Worm (Caenorhabditis elegans) whole organism, mixed stage, embryonic: ENCODE data around the gene mod-1.

Experiments used
- M03D4.4 ChIP-seq: sonication (generic microtip); optimal IDR thresholded peaks from 2 replicates; lab custom pipeline; 2017; ENCODE audit warnings: mild to moderate bottlenecking, missing genetic modification characterization, missing compliant biosample characterization
- bed-3 ChIP-seq: fragments of 200-800 bp; sonication (Bioruptor generic); optimal IDR thresholded peaks from 3 replicates; lab custom pipeline; 2018; ENCODE audit warnings: mild to moderate bottlenecking, missing genetic modification characterization, moderate library complexity, missing compliant biosample characterization
- blmp-1 ChIP-seq: fragments of 150-350 bp; optimal IDR thresholded peaks from 2 replicates; lab custom pipeline; 2014; ENCODE audit warnings: missing biosample characterization, missing genetic modification characterization
- ceh-39 ChIP-seq: fragments of 150-350 bp; optimal IDR thresholded peaks from 2 replicates; lab custom pipeline; 2014; ENCODE audit warnings: missing biosample characterization, missing genetic modification characterization
- ceh-43 ChIP-seq: fragments of 200-800 bp; sonication (Bioruptor generic); optimal IDR thresholded peaks from 2 replicates; lab custom pipeline; 2018; ENCODE audit warnings: mild to moderate bottlenecking, missing genetic modification characterization, moderate library complexity, missing compliant biosample characterization
- ceh-83 ChIP-seq: fragments of 200-800 bp; sonication (Bioruptor generic); optimal IDR thresholded peaks from 2 replicates; lab custom pipeline; 2018; ENCODE audit warnings: mild to moderate bottlenecking, missing genetic modification characterization, missing compliant biosample characterization
- ces-1 ChIP-seq: fragments of 150-350 bp; optimal IDR thresholded peaks from 2 replicates; lab custom pipeline; 2014; ENCODE audit warnings: missing biosample characterization, missing genetic modification reagents, missing genetic modification characterization
- cnd-1 ChIP-seq: fragments of 200-800 bp; sonication (Bioruptor generic); optimal IDR thresholded peaks from 2 replicates; lab custom pipeline; 2018; ENCODE audit warnings: mild to moderate bottlenecking, missing genetic modification characterization, missing compliant biosample characterization
- drap-1 ChIP-seq: fragments of 200-800 bp; sonication (Bioruptor generic); optimal IDR thresholded peaks from 3 replicates; lab custom pipeline; 2018; ENCODE audit warnings: mild to moderate bottlenecking, missing genetic modification characterization, missing compliant biosample characterization
- elt-1 ChIP-seq: sonication (generic microtip); optimal IDR thresholded peaks from 2 replicates; lab custom pipeline; 2017; ENCODE audit warnings: missing genetic modification characterization, mild to moderate bottlenecking, missing compliant biosample characterization, antibody characterized with exemption, moderate library complexity, borderline replicate concordance; ENCODE audit not compliant: insufficient read depth
- elt-3 ChIP-seq: fragments of 150-350 bp; optimal IDR thresholded peaks from 2 replicates; lab custom pipeline; 2014; ENCODE audit warnings: missing biosample characterization, missing genetic modification characterization
- flh-1 ChIP-seq: fragments of 200-800 bp; sonication (Bioruptor generic); optimal IDR thresholded peaks from 2 replicates; lab custom pipeline; 2018; ENCODE audit warnings: mild to moderate bottlenecking, missing genetic modification characterization, moderate library complexity, missing compliant biosample characterization
- ham-2 ChIP-seq: fragments of 200-800 bp; sonication (Bioruptor generic); optimal IDR thresholded peaks from 2 replicates; lab custom pipeline; 2018; ENCODE audit warnings: mild to moderate bottlenecking, missing genetic modification characterization, missing compliant biosample characterization
- hlh-1 ChIP-seq: fragments of 150-350 bp; optimal IDR thresholded peaks from 2 replicates; lab custom pipeline; 2014; ENCODE audit warnings: missing biosample characterization, missing genetic modification reagents, missing genetic modification characterization
- lin-32 ChIP-seq: fragments of 200-800 bp; sonication (Bioruptor generic); optimal IDR thresholded peaks from 2 replicates; lab custom pipeline; 2018; ENCODE audit warnings: mild to moderate bottlenecking, missing genetic modification characterization, missing compliant biosample characterization
- lsy-2 ChIP-seq: fragments of 150-350 bp; optimal IDR thresholded peaks from 2 replicates; lab custom pipeline; 2014; ENCODE audit warnings: missing biosample characterization, missing genetic modification characterization
- mep-1 ChIP-seq: fragments of 150-350 bp; optimal IDR thresholded peaks from 2 replicates; lab custom pipeline; 2017; ENCODE audit warnings: missing biosample characterization, missing genetic modification reagents, missing genetic modification characterization, inconsistent platforms
- mls-2 ChIP-seq: sonication (generic microtip); optimal IDR thresholded peaks from 2 replicates; lab custom pipeline; 2016; ENCODE audit warnings: mild to moderate bottlenecking, missing genetic modification characterization, moderate library complexity, missing compliant biosample characterization
- nhr-12 ChIP-seq: fragments of 150-350 bp; optimal IDR thresholded peaks from 2 replicates; lab custom pipeline; 2014; ENCODE audit warnings: missing biosample characterization, missing genetic modification characterization
- nhr-2 ChIP-seq: fragments of 150-350 bp; optimal IDR thresholded peaks from 2 replicates; lab custom pipeline; 2014; ENCODE audit warnings: missing biosample characterization, missing genetic modification characterization
- nhr-237 ChIP-seq: fragments of 150-350 bp; optimal IDR thresholded peaks from 2 replicates; lab custom pipeline; 2014; ENCODE audit warnings: missing biosample characterization, missing genetic modification characterization
- nhr-28 ChIP-seq: fragments of 150-350 bp; optimal IDR thresholded peaks from 2 replicates; lab custom pipeline; 2014; ENCODE audit warnings: missing biosample characterization, missing genetic modification characterization
- nhr-76 ChIP-seq: sonication (generic microtip); optimal IDR thresholded peaks from 2 replicates; lab custom pipeline; 2017; ENCODE audit warnings: missing biosample characterization, missing genetic modification characterization
- pha-4 ChIP-seq: fragments of 150-350 bp; optimal IDR thresholded peaks from 2 replicates; lab custom pipeline; 2018; ENCODE audit warnings: missing biosample characterization, missing genetic modification reagents, missing genetic modification characterization
- sem-2 ChIP-seq: fragments of 200-800 bp; sonication (Bioruptor generic); optimal IDR thresholded peaks from 2 replicates; lab custom pipeline; 2018; ENCODE audit warnings: mild to moderate bottlenecking, missing genetic modification characterization, missing compliant biosample characterization
- snpc-4 ChIP-seq: fragments of 150-350 bp; optimal IDR thresholded peaks from 2 replicates; lab custom pipeline; 2014; ENCODE audit warnings: missing biosample characterization, missing genetic modification characterization
- sptf-1 ChIP-seq: sonication (generic microtip); optimal IDR thresholded peaks from 2 replicates; lab custom pipeline; 2017; ENCODE audit warnings: mild to moderate bottlenecking, missing genetic modification characterization, moderate library complexity, missing compliant biosample characterization
- tbx-8 ChIP-seq: fragments of 200-800 bp; sonication (Bioruptor generic); optimal IDR thresholded peaks from 2 replicates; lab custom pipeline; 2018; ENCODE audit warnings: mild to moderate bottlenecking, missing genetic modification characterization, moderate library complexity, missing compliant biosample characterization
- unc-120 ChIP-seq: sonication (generic microtip); optimal IDR thresholded peaks from 2 replicates; lab custom pipeline; 2017; ENCODE audit warnings: missing genetic modification characterization, missing compliant biosample characterization; ENCODE audit not compliant: poor library complexity, severe bottlenecking
- unc-62 ChIP-seq: fragments of 150-350 bp; optimal IDR thresholded peaks from 2 replicates; lab custom pipeline; 2014; ENCODE audit warnings: missing biosample characterization, missing genetic modification reagents, missing genetic modification characterization
- zip-8 ChIP-seq: fragments of 150-350 bp; optimal IDR thresholded peaks from 2 replicates; lab custom pipeline; 2014; ENCODE audit warnings: missing biosample characterization, missing genetic modification characterization

The mod-1 gene

ce11 chrV:8937476-8938249, 23.8 kb upstream of the mod-1 start:
- no peak for TF ChIP-seq flh-1 (GFP tag; lab: Kevin White, UChicago)
- no peak for TF ChIP-seq ceh-39
- no peak for TF ChIP-seq ceh-83 (GFP tag; lab: Kevin White, UChicago)
- TF ChIP-seq tbx-8 (GFP tag; lab: Kevin White, UChicago) = no peak
- TF ChIP-seq nhr-76 = no peak
- TF ChIP-seq, all 35 proteins: peak for 0

- no peak for TF ChIP-seq ceh-39
- no peak for TF ChIP-seq mls-2 (tag; lab: Kevin White, UChicago)
- TF ChIP-seq elt-3 (tag; lab: Kevin White, UChicago) = no peak
- peak; percentile 4 for TF ChIP-seq unc-120
- TF ChIP-seq elt-1 = no peak
- TF ChIP-seq zip-8 (tag; lab: Kevin White, UChicago) = no peak
- TF ChIP-seq tbx-8 (GFP tag; lab: Kevin White, UChicago) = no peak
- TF ChIP-seq unc-62 (GFP tag; lab: Kevin White, UChicago) = peak; percentile 77
- no peak for TF ChIP-seq cnd-1 (tag; lab: Kevin White, UChicago)
- TF ChIP-seq hlh-1 (tag; lab: Kevin White, UChicago) = peak; percentile 92
- no peak for TF ChIP-seq lsy-2 (tag; lab: Kevin White, UChicago)
- TF ChIP-seq flh-1 (GFP tag; lab: Kevin White, UChicago) = no peak
- no peak for TF ChIP-seq bed-3 (GFP tag; lab: Kevin White, UChicago)
Measured at ce11 chrV:8936791-8937475, 23.1 kb upstream of the mod-1 start.

DNA sequence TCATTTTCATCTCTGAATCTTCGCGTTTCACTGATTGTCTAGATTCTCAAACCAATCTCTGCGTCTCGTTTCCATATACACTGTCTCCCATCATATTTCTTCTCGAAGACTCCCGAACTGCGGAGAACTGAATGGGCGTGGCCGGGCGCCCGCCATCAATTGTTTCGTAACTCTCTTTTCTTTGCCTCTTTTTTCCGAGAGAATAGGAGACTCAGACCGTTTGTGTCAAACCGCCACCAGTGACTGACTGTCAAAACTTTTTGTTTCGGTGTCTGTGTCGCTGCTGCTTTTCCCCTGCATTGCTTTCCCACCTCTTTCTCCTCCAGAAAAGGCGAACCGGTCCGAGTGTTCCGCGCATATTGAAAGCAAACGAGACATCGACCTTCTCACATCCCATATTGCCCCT, 22.3 kb upstream of the mod-1 start, which contains the start of gene unc-23:
Gene unc-23, plus strand, starts transcription at position 176 of the 406 bp plus-strand sequence.
- peak; percentile 49 for TF ChIP-seq elt-1
- TF ChIP-seq pha-4 = peak; percentile 21
- TF ChIP-seq unc-120 = peak; percentile 64
- TF ChIP-seq sptf-1 = peak; percentile 35
- peak; percentile 17 for TF ChIP-seq nhr-237 (tag; lab: Kevin White, UChicago)
- TF ChIP-seq mep-1 (tag; lab: Kevin White, UChicago) = no peak
- peak; percentile 77 for TF ChIP-seq ham-2
- TF ChIP-seq unc-62 (GFP tag; lab: Kevin White, UChicago) = peak; percentile 59
- TF ChIP-seq elt-3 (tag; lab: Kevin White, UChicago) = no peak
- peak; percentile 14 for TF ChIP-seq blmp-1 (tag; lab: Kevin White, UChicago)

- TF ChIP-seq pha-4 (no peak), elt-1 (no peak)
Measured at ce11 chrV:8935104-8935503, 21.3 kb upstream of the mod-1 start.

- TF ChIP-seq nhr-237 (tag; lab: Kevin White, UChicago) (no peak), ces-1 (GFP tag; lab: Kevin White, UChicago) (no peak), lsy-2 (tag; lab: Kevin White, UChicago) (no peak), lin-32 (GFP tag; lab: Kevin White, UChicago) (no peak), M03D4.4 (no peak), drap-1 (GFP tag; lab: Kevin White, UChicago) (no peak), ceh-83 (GFP tag; lab: Kevin White, UChicago) (no peak), unc-62 (GFP tag; lab: Kevin White, UChicago) (no peak), nhr-12 (tag; lab: Kevin White, UChicago) (no peak), nhr-28 (tag; lab: Kevin White, UChicago) (no peak), sem-2 (GFP tag; lab: Kevin White, UChicago) (no peak), unc-120 (no peak)
Measured at ce11 chrV:8934264-8934663, 20.4 kb upstream of the mod-1 start.

ce11 chrV:8932318-8932717, 18.5 kb upstream of the mod-1 start, which contains the start of gene H14N18.2:
TSS of gene H14N18.2 (plus strand) at chrV:8932618.
- TF ChIP-seq sem-2 (GFP tag; lab: Kevin White, UChicago) (no peak), mls-2 (tag; lab: Kevin White, UChicago) (no peak), tbx-8 (GFP tag; lab: Kevin White, UChicago) (no peak), ceh-39 (no peak), ces-1 (GFP tag; lab: Kevin White, UChicago) (no peak), nhr-76 (no peak), mep-1 (tag; lab: Kevin White, UChicago) (no peak), ceh-43 (no peak), sptf-1 (no peak), unc-62 (GFP tag; lab: Kevin White, UChicago) (no peak), snpc-4 (tag; lab: Kevin White, UChicago) (no peak), lin-32 (GFP tag; lab: Kevin White, UChicago) (no peak), nhr-2 (tag; lab: Kevin White, UChicago) (no peak), elt-1 (no peak), nhr-12 (tag; lab: Kevin White, UChicago) (no peak), pha-4 (no peak), M03D4.4 (no peak), zip-8 (tag; lab: Kevin White, UChicago) (no peak)
